Fruit fly (Drosophila melanogaster) whole organism, adult: ENCODE measurements around the gene Or2a.

ENCODE experiments used
- CG14711 ChIP-seq: fragments of 200-800 bp; sonication (Bioruptor generic); optimal IDR thresholded peaks from 2 replicates; lab custom pipeline; 2018; ENCODE audit warnings: missing biosample characterization, mild to moderate bottlenecking, missing genetic modification characterization, moderate library complexity
- cic ChIP-seq: fragments of 200-800 bp; sonication (Bioruptor generic); optimal IDR thresholded peaks from 2 replicates; lab custom pipeline; 2017; ENCODE audit warnings: missing biosample characterization, mild to moderate bottlenecking, missing genetic modification characterization, moderate library complexity

DNA sequence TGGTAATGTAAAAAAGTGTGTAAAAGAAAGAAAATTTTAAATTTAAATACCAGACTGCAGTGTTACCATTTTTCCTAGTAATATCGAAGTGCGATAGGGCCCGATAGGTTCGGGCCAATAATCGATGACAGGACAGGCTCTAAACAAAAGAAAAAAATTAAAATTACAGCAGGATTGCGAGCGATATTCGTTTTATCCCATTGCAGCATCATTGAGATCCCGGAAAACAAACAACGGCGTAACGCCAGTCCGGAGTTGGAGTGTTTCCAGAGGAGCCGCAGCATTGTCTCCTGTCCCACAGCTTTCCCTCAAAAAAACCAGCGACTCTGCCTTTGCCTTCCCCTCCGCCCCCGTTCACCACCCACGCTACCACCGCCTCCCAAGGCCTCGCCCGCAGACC, 20.9 kb upstream of the Or2a start, which contains the start of gene pcx:
- no peak for TF ChIP-seq CG14711
- no peak for TF ChIP-seq cic
